Fruit fly (Drosophila melanogaster) whole organism, larva: ENCODE measurements around the gene CG14424.

ENCODE experiments used
- noc ChIP-seq: fragments of 200-800 bp; sonication (Bioruptor generic); optimal IDR thresholded peaks from 3 replicates; lab custom pipeline; 2019; ENCODE audit warnings: missing biosample characterization, mild to moderate bottlenecking, missing genetic modification characterization, moderate library complexity

The CG14424 gene

DNA sequence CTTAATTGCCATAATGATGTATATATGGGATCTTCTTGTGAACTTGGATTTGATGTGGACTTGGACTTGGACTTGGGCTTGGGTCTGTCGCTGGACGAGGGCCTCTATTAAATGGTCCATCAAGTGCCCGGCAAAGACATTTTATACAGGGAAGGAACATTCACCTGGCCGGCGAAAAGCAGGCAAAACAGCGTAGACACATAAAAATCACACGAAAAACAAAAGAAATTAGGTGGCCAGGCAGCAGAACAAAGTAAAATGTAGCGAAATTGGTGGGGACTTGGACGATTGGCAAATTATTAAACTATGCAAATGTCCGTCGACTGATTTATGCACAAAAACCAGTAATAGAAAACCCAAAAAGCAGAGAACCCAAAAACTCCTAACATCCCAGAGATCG, at the start of gene CG14424:
TSS of gene CG14424 (minus strand) at position 101 of the 400 bp plus-strand sequence.
- TF ChIP-seq noc = no peak

DNA sequence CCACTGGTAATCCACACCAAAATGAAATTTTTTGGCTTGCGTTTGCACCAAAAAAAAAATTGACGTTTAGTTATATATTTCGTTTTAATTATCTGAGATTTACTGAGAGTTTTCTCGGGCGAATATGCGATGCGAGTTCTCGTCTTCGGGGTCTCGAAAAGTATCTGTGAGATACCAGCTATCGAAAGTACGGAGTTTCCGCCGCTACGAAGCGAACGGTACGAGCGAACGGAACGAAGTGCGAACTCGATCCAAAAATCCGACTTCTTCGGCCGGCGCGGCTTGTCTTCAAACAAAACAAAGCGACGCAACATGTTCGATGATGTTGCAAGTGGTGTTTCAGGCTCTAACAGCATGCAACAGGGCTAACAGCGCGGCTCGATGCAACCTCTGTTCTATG, 46.5 kb upstream of the CG14424 start, which contains the start of gene rst:
TSS of gene rst (minus strand) at position 242 of the 400 bp plus-strand sequence.
- TF ChIP-seq noc = no peak

DNA sequence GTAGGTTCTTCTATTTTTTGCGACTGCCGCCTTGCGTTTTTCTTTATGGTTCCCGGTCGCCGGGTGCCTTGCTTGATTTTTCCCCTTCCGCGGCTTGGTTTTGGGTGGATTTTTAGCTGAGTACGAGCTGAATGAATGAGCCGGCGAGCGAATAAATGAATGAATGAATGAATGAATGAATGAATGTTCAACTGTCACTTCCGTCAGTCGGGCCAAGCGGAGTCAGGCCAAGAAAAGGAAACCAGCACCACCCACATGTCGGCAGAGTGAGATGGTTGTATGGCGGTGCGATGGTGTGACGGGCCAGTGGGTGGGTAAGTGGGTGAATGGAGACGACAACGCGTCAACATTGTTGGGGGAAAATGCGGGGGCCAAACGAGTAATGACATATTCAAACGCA, 42.0 kb upstream of the CG14424 start:
- no peak for TF ChIP-seq noc

DNA sequence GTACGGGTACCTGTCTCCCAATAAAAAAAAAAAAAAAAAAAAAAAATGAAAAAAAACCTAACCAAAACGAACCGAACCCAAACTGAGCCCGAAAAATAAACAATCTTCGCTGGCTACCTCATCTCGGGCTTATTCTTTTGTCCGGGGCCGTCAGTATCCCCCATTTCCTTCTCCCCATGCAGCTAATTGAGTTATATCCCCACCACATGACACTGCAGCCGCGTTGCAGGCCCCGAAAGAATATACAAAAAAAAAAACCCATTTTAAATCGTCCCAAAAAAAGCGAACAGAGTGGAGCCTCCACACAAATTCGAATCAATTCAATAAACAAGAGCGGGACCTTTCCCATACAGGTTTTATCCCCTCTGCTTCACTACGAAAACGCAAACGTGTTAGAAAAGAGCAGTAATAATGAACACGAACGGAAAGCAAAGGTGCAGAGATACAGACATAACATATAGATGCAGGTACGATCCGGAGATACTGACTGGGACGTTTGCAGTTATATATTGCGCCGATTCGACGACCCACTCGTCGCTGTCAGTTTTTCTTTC, 37.7 kb upstream of the CG14424 start:
- no peak for TF ChIP-seq noc

DNA sequence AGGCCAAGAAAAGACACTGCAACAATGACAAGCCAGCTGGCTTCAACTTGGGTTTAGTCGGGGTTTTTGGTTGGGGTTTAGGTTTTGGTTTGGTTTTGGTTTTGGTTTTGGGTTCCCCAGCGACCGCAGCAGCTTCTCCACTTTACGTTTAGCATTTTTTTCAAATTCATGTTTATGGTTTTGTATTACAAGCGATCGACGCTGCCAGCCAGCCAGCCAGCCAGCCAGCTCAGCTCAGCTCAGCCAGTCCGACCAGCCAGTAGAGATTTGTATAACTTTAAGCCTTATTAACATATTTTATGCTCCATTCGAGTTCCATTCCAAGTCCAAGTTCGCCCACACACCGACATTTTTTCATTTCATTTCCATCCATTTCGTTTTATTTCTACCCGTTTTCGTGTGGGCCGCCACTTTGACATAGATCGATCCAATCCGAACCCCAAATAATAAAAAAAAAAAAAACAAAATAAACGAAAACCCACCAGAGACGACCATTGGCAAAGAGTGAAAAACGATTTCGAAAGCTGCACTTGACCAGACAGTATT, 36.8 kb upstream of the CG14424 start:
- no peak for TF ChIP-seq noc

DNA sequence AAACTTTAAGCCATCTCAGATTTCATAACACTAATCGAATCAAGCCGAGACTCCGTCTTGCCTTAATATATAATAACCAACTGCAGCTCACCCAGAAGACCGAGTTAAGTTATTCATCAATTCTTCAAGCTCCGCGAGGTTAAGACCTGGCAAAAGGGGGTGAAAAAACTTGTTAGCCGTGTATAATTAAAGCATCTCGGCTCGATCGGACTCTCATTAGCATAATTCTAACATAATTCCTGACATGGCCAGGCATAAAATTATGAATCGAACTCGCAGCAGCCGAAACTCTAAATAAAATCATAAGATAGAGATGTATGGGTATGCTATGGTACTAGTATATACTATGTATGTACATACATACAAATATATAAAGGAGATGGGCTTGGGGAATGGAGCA, 36.1 kb upstream of the CG14424 start:
- no peak for TF ChIP-seq noc

DNA sequence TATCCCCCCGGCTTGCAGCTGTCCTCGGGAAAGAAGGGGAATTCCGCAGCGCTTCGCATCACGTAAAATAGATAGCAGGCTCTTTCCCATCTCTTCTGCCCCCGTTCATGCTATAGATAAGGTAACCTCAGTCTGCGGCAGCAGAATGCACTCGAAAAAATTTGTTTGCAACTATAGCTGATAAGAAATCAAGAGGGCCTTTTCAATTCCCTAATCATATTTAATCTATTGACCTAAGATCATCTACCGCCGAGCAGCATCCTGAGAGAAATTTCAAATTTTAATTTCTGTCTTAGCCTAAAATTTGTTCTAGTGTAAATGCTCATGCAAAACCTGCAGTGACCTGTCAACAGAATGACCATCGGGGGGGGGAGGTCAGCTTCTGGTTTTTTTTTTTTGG, 29.6 kb upstream of the CG14424 start:
- TF ChIP-seq noc = no peak

DNA sequence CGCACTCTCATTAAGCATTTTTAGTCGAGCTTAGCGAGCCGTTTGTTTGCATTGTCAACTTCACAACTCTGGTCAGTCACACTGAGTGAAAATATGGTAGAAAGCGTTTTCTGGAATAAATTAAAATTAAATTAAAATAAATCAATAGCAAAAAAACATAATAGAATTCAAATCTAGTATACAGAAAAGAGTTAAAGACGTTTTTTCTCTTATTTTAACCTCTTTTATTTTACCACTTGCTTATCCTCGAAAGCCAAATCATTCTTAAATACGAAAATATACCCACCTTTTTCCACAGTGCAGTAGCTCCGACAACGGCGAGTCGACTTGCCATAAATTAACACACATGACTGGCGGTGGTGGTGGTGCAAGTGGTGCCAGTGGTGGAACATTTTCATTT, 24.6 kb upstream of the CG14424 start:
- TF ChIP-seq noc = no peak

DNA sequence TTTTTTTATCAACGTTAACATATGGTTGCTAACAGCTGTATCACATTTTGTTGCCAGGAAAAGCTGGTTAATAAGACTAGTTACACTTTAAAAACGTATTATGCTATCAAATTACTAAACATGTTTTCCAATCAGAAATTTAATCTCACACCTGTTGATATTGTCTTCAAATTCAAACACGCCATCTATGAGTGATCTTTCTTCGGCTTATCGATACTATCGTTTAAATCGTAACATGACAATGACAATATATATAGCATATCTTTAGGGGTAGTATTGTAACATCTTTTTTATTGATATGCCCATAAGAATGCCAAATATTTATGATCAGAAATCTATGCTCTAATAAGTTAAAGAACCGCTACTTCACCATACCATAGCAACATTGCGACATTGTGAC, 22.1 kb upstream of the CG14424 start:
- no peak for TF ChIP-seq noc

DNA sequence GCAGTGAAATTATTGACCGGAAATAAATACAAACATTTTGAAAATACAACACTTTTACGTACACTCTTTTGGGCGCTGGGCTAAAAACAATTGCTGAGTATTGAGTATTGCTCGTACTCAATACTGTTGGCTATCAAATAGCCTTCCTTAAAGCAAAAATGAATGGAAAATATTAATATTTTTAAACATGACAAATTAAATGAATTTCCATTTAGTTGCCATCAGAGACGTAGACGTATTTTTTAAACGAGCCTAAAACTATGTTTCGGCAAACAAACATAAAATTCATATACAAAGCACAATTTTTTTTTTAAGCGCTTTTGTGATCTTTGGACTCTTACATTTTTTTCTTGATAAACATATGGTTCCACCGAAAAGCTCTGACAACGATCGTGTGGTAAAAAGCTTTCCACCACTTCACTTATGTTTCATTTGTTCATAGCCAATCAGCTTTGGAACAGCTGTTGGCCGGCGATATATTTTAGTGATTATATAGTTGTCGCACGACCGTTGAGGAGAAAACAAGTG, 20.6 kb upstream of the CG14424 start, which contains the start of gene CG3603:
TSS of gene CG3603 (plus strand) at position 490 of the 528 bp plus-strand sequence.
- TF ChIP-seq noc = no peak

DNA sequence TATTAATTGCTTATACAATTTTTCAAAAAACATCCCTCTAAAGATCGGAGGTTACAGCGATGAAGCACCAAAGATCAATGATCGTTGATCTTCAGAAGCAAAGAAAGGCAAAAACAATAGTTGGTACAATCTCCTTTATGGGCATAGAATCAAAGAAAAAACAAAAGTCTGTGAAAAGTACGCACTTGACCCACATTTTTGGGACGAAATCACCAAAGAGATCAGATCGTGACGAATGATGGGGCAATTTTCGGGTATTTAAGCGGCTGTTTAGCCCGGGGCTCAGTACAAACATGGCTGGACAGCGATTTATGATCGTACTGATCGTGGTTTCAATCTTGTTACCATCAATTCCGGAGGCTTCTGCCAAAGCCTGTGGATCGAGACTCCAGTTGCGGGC, 19.7 kb upstream of the CG14424 start, which contains the start of gene CG17959:
TSS of gene CG17959 (plus strand) at position 301 of the 400 bp plus-strand sequence.
- no peak for TF ChIP-seq noc

DNA sequence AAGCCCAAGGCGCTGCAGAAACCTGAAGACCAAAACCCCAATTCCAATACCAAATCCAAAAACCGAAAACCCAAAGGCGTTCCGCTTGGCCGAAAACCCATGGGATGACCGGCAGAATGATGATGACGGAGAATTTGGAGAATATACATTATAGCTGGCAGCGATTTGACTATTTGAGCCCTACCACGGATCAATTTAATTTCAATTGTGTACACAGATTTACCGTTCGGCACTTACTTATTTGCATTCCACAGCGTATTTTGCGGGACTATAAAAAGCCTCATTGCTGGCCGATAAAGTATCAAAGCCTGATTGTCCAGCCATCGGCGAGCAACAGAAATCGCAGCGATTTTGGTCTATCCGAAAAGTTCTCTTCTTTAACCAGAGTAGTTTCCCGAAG, 18.0 kb upstream of the CG14424 start, which contains the start of gene CG14423:
TSS of gene CG14423 (plus strand) at position 301 of the 400 bp plus-strand sequence.
- no peak for TF ChIP-seq noc

DNA sequence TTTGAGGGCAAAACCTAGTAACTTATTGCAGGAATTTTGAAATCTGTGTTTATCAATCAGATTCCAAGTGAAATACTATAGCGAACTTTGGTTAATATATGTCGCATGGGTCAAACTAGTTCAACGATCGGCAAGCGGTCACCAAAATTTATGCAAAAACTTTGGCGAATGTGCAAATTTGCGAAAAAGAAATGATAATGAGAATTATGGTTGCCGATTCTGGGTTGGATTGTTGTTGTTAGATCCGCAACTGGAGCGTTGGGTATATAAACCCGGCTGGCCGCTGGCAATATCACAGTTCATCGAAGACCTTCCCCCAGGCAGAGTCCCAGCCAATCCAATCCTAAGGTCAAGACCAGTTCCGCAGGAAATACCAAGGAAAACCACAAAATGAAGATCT, 16.0 kb upstream of the CG14424 start, which contains the start of gene CG14422:
TSS of gene CG14422 (plus strand) at position 301 of the 400 bp plus-strand sequence.
- no peak for TF ChIP-seq noc

DNA sequence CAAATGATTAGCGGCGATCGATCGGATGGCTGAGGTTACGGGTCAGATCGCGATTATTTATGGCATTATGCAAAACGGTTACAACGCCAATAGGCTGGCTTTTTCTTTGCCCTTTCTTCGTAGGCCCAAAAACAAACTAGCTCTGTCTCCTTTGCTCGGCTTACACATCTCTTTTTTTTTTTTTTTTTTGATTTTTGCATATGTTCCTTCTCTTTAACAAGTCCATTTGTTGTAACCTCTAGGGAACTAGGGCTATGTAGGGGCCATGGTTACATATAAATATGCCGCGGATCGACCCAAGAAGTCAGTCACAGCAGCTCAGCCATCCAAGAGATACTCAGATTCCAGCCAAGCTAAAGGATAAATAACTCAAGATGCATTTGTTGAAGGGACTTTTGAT, 14.1 kb upstream of the CG14424 start, which contains the start of gene CG14421:
TSS of gene CG14421 (plus strand) at position 301 of the 400 bp plus-strand sequence.
- no peak for TF ChIP-seq noc

DNA sequence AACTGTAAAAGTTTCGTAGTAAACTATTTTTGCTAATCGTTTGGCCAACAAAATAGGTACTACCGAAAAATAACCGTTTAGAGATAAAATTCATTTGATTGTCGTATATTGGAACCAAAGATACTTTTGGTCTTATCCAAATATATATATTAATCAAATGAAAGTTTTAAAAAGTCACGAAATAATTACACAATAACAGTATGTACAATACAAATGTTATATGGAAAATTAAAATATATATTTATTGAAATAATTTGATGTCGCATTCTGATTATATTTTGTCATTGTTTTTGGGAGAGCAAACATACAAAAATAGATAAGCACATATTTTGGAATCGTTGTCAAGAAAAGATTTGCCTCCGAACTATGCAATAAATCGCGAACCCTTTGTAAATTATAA, 11.5 kb upstream of the CG14424 start, which contains the start of gene CG14420:
TSS of gene CG14420 (plus strand) at position 301 of the 400 bp plus-strand sequence.
- no peak for TF ChIP-seq noc

DNA sequence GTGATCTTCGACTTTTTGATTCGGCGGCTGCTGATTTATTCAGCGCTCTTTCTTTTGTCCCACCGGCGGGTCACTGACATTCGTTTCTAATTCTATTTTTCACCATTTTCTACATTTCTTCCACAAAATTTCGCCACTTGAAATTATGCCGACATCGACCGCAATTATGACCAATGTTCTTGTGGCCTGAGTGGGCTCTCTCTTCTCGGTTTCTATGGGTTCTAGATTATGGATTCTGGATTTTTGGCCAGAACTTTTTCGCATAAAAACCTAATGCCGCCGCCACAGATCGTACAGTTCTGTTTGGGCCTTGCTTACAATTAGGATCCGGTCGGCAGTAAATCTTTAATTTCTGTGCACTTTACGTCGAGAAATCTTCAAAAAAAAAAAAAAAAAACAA, 9.7 kb upstream of the CG14424 start, which contains the start of gene CG3598:
TSS of gene CG3598 (plus strand) at position 301 of the 400 bp plus-strand sequence.
- no peak for TF ChIP-seq noc

DNA sequence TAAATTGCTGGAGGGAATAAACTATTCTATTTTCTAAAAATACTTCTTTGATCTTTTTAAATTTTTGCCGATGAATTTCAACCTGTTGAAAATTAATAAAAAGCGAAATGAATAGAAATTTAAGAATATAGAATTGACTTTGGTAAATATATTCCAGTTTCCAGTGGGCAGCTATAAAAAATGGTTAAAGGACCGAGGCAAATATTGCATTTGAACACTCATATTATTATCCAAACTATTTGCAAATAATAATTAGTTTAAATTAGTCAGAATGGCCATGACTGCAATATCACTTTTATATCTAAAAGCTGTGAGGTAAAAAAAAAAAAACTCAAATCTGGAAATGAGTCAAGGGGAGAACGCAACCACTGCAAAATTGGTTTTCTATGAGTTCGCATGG, 7.8 kb upstream of the CG14424 start, which contains the start of gene CG3592:
TSS of gene CG3592 (plus strand) at position 301 of the 400 bp plus-strand sequence.
- TF ChIP-seq noc = no peak

DNA sequence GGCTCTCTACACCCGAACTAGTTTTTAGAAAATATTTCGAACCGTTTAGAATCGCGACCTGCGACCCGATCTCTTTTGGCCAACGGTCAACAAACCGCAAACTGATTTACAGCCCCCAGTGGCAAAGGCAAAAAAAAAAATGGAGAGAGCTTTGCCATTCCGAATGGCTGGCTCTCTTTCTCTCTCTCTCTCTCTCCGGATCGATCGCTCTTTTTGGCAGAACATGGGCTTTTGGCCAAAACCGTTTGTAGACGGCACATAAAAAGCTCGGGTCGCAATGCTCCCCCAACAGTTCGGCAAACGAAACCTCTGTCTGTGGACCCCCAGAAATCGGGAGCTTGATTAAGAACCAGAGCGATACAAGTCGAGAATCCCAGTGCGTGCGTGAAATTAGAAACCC, 2.4 kb upstream of the CG14424 start, which contains the start of gene CG32793:
TSS of gene CG32793 (plus strand) at position 301 of the 400 bp plus-strand sequence.
- TF ChIP-seq noc = no peak
